Worm (Caenorhabditis elegans) whole organism, L3 larva: Measurements from ENCODE around the gene spp-3.

ENCODE experiments used
- ceh-28 ChIP-seq: fragments of 150-350 bp; optimal IDR thresholded peaks from 2 replicates; lab custom pipeline; 2014; ENCODE audit warnings: missing biosample characterization, missing genetic modification reagents, missing genetic modification characterization
- ceh-82 ChIP-seq: fragments of 150-350 bp; optimal IDR thresholded peaks from 2 replicates; lab custom pipeline; 2014; ENCODE audit warnings: missing biosample characterization, missing genetic modification characterization
- ceh-9 ChIP-seq: sonication (generic microtip); optimal IDR thresholded peaks from 2 replicates; lab custom pipeline; 2018; ENCODE audit warnings: missing biosample characterization, missing genetic modification characterization
- nhr-11 ChIP-seq: fragments of 150-350 bp; optimal IDR thresholded peaks from 2 replicates; lab custom pipeline; 2014; ENCODE audit warnings: missing biosample characterization, missing genetic modification characterization
- nhr-237 ChIP-seq: fragments of 150-350 bp; optimal IDR thresholded peaks from 2 replicates; lab custom pipeline; 2014; ENCODE audit warnings: missing biosample characterization, missing genetic modification characterization
- nhr-25 ChIP-seq: sonication (generic microtip); optimal IDR thresholded peaks from 2 replicates; lab custom pipeline; 2017; ENCODE audit warnings: missing biosample characterization, missing genetic modification characterization
- nhr-76 ChIP-seq: fragments of 150-350 bp; sonication (generic microtip); optimal IDR thresholded peaks from 5 replicates; lab custom pipeline; 2014; ENCODE audit warnings: missing biosample characterization, missing genetic modification characterization
- nhr-77 ChIP-seq: fragments of 150-350 bp; optimal IDR thresholded peaks from 2 replicates; lab custom pipeline; 2014; ENCODE audit warnings: missing biosample characterization, missing genetic modification characterization
- pha-4 ChIP-seq: fragments of 150-350 bp; optimal IDR thresholded peaks from 2 replicates; lab custom pipeline; 2014; ENCODE audit warnings: missing biosample characterization, missing genetic modification reagents, missing genetic modification characterization
- pqm-1 ChIP-seq: fragments of 150-350 bp; optimal IDR thresholded peaks from 2 replicates; lab custom pipeline; 2017; ENCODE audit warnings: missing biosample characterization, missing genetic modification characterization, inconsistent platforms
- skn-1 ChIP-seq: fragments of 150-350 bp; optimal IDR thresholded peaks from 2 replicates; lab custom pipeline; 2014; ENCODE audit warnings: missing biosample characterization, missing genetic modification characterization
- snpc-4 ChIP-seq: fragments of 150-350 bp; optimal IDR thresholded peaks from 2 replicates; lab custom pipeline; 2014; ENCODE audit warnings: missing biosample characterization, missing genetic modification characterization
- tbx-2 ChIP-seq: sonication (generic microtip); optimal IDR thresholded peaks from 2 replicates; lab custom pipeline; 2016; ENCODE audit warnings: mild to moderate bottlenecking, missing genetic modification characterization, missing compliant biosample characterization
- zag-1 ChIP-seq: fragments of 150-350 bp; optimal IDR thresholded peaks from 2 replicates; lab custom pipeline; 2014; ENCODE audit warnings: missing biosample characterization, missing genetic modification characterization

DNA sequence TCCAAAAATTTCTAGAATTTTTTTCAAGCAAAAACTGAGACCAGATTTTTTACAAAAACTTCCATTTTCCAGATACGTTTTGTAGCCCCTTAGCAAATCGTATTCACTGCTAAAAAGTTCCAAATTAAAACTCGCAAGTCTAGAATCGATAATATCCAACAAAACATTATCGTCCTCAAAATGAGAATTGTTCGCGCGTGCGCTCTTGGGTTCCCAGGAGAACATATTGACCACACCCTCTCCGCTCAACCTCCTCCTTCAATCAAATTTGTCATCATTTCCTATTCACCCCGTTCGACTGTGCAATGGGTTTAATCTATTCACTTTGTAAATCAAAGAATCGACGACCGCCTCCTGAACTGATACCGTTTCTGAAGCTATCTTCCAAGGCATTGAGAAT, 3.3 kb downstream of the spp-3 start:
- TF ChIP-seq skn-1 (no peak), nhr-11 (tag; lab: Kevin White, UChicago) (no peak), ceh-9 (tag; lab: Kevin White, UChicago) (no peak), nhr-77 (no peak), pha-4 (tag; lab: Kevin White, UChicago) (no peak), nhr-76 (no peak), nhr-237 (no peak), snpc-4 (tag; lab: Kevin White, UChicago) (no peak), nhr-25 (tag; lab: Kevin White, UChicago) (no peak), ceh-82 (tag; lab: Kevin White, UChicago) (no peak), zag-1 (tag; lab: Kevin White, UChicago) (no peak), pqm-1 (tag; lab: Kevin White, UChicago) (no peak), ceh-28 (tag; lab: Kevin White, UChicago) (no peak), tbx-2 (tag; lab: Kevin White, UChicago) (no peak)
